Comparison of ENCODE assay signal across 6 fruit fly cellular contexts in the genomic region with DNA sequence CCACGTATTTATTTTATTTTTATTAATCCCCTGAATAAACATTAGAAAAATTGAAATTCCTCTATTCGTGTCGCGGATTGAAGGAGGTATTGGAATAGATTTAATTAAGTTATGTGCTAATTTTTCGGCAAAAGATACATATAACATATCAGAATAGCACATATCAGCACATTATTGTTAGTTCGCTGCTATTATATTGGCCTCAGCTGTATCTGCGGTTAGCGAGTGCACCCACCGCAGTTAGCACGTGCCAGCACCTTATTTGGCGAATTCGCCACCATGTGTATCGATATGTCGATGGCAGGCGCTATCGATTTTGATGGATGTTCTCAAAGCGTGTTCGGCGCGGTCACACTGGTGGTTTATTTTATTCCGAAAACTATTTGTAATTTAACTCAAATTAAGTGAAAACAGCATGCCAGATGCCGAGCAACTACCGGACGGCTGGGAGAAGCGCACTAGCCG.
TF ChIP-seq lines count a peak whose summit lies in the region.

Gene dod, plus strand, starts transcription at position 323 of the 465 bp plus-strand sequence.

- TF ChIP-seq CTCF in S2 (optimal IDR thresholded peaks at IDR 0.05; lab: Kevin White, UChicago): peak; percentile 46 to 61
- TF ChIP-seq CTCF in whole organism, embryonic (GFP tag; optimal IDR thresholded peaks at IDR 0.05; lab: Kevin White, UChicago): peak; percentile 60

TF ChIP-seq in whole organism, adult, 20 proteins besides CTCF, POLR2A, EP300 and RAD21 (continues in another document):
- TF ChIP-seq CG7101 (tag; optimal IDR thresholded peaks at IDR 0.05; lab: Kevin White, UChicago) (peak; percentile 56), CG7045 (GFP tag; optimal IDR thresholded peaks at IDR 0.05; lab: Kevin White, UChicago) (peak; percentile 4), CG14711 (tag; optimal IDR thresholded peaks at IDR 0.05; lab: Kevin White, UChicago) (peak; percentile 41), CG33017 (tag; optimal IDR thresholded peaks at IDR 0.05; lab: Kevin White, UChicago) (peak; percentile 1), cic (GFP tag; optimal IDR thresholded peaks at IDR 0.05; lab: Kevin White, UChicago) (no peak), bab1 (GFP tag; optimal IDR thresholded peaks at IDR 0.05; lab: Kevin White, UChicago) (peak; percentile 77), Crg-1 (GFP tag; optimal IDR thresholded peaks at IDR 0.05; lab: Kevin White, UChicago) (no peak), ovo (GFP tag; optimal IDR thresholded peaks at IDR 0.05; lab: Kevin White, UChicago) (no peak), Mnt (GFP tag; optimal IDR thresholded peaks at IDR 0.05; lab: Kevin White, UChicago) (peak; percentile 94), tj (GFP tag; optimal IDR thresholded peaks at IDR 0.05; lab: Kevin White, UChicago) (peak; percentile 45), pad (GFP tag; optimal IDR thresholded peaks at IDR 0.05; lab: Kevin White, UChicago) (peak; percentile 35), CG12768 (GFP tag; optimal IDR thresholded peaks at IDR 0.05; lab: Kevin White, UChicago) (no peak), CG11617 (GFP tag; optimal IDR thresholded peaks at IDR 0.05; lab: Kevin White, UChicago) (peak; percentile 40), Hr96 (GFP tag; optimal IDR thresholded peaks at IDR 0.05; lab: Kevin White, UChicago) (no peak), cnc (optimal IDR thresholded peaks at IDR 0.05; lab: Kevin White, UChicago) (no peak), Clk (GFP tag; optimal IDR thresholded peaks at IDR 0.05; lab: Kevin White, UChicago) (no peak), CG5204 (GFP tag; optimal IDR thresholded peaks at IDR 0.05; lab: Kevin White, UChicago) (no peak)

TF ChIP-seq in whole organism, embryonic, 481 proteins besides CTCF, POLR2A, EP300 and RAD21 (continues in another document):
- TF ChIP-seq D19B (GFP tag; optimal IDR thresholded peaks at IDR 0.05; lab: Kevin White, UChicago) (no peak), Sox102F (GFP tag; optimal IDR thresholded peaks at IDR 0.05; lab: Kevin White, UChicago) (no peak), bbx (GFP tag; IDR thresholded peaks at IDR 0.05; lab: Robert Waterston, UW; ENCODE audit: partially characterized antibody) (peak; percentile 83), Six4 (GFP tag; optimal IDR thresholded peaks at IDR 0.05; lab: Kevin White, UChicago) (no peak), CG13894 (tag; optimal IDR thresholded peaks at IDR 0.05; lab: Kevin White, UChicago) (peak; percentile 67), CG6854 (GFP tag; optimal IDR thresholded peaks at IDR 0.05; lab: Kevin White, UChicago) (peak; percentile 33), ssp (GFP tag; IDR thresholded peaks at IDR 0.05; lab: Robert Waterston, UW) (no peak), CG3847 (GFP tag; IDR thresholded peaks at IDR 0.05; lab: Robert Waterston, UW) (peak; percentile 72), Nf-YC (tag; optimal IDR thresholded peaks at IDR 0.05; lab: Kevin White, UChicago) (peak; percentile 38), wor (GFP tag; IDR thresholded peaks at IDR 0.05; lab: Robert Waterston, UW) (no peak), ash1 (GFP tag; optimal IDR thresholded peaks at IDR 0.05; lab: Kevin White, UChicago) (no peak), CG4360 (GFP tag; IDR thresholded peaks at IDR 0.05; lab: Robert Waterston, UW) (no peak), croc (GFP tag; conservative IDR thresholded peaks at IDR 0.05; lab: Robert Waterston, UW) (no peak; the same call in 2 of the 3 replicates), ERR (GFP tag; optimal IDR thresholded peaks at IDR 0.05; lab: Kevin White, UChicago) (peak; percentile 5), her (GFP tag; optimal IDR thresholded peaks at IDR 0.05; lab: Kevin White, UChicago) (peak; percentile 43), ro (GFP tag; IDR thresholded peaks at IDR 0.05; lab: Robert Waterston, UW) (no peak), MBD-R2 (GFP tag; IDR thresholded peaks at IDR 0.05; lab: Robert Waterston, UW) (peak; percentile 98)

TF ChIP-seq in whole organism, prepupa, 60 proteins besides CTCF, POLR2A, EP300 and RAD21 (continues in another document):
- no peak for TF ChIP-seq CG16779 (tag; optimal IDR thresholded peaks at IDR 0.05; lab: Kevin White, UChicago)
- TF ChIP-seq CG6163 (GFP tag; IDR thresholded peaks at IDR 0.05; lab: Robert Waterston, UW): peak; percentile 50; the same call in 1 of the 3 replicates
- no peak for TF ChIP-seq salr (GFP tag; optimal IDR thresholded peaks at IDR 0.05; lab: Kevin White, UChicago)
- TF ChIP-seq fd85E (GFP tag; optimal IDR thresholded peaks at IDR 0.05; lab: Kevin White, UChicago): no peak
- TF ChIP-seq CG6854 (GFP tag; optimal IDR thresholded peaks at IDR 0.05; lab: Kevin White, UChicago): no peak
- TF ChIP-seq Lpt (GFP tag; optimal IDR thresholded peaks at IDR 0.05; lab: Kevin White, UChicago): peak; percentile 7
- TF ChIP-seq Blimp-1 (GFP tag; optimal IDR thresholded peaks at IDR 0.05; lab: Kevin White, UChicago): no peak
- peak; percentile 74; the same call in 2 of the 3 replicates for TF ChIP-seq eg (GFP tag; IDR thresholded peaks at IDR 0.05; lab: Robert Waterston, UW)
- TF ChIP-seq Smox (GFP tag; optimal IDR thresholded peaks at IDR 0.05; lab: Kevin White, UChicago): peak; percentile 53
- no peak for TF ChIP-seq Sox102F (GFP tag; optimal IDR thresholded peaks at IDR 0.05; lab: Kevin White, UChicago)
- TF ChIP-seq svp (GFP tag; lab: Kevin White, UChicago): no peak
- TF ChIP-seq acj6 (GFP tag; optimal IDR thresholded peaks at IDR 0.05; lab: Kevin White, UChicago): peak; percentile 47
- peak; percentile 64; the same call in 2 of the 3 replicates for TF ChIP-seq CG8119 (GFP tag; IDR thresholded peaks at IDR 0.05; lab: Robert Waterston, UW)
- peak; percentile 6 for TF ChIP-seq dac (GFP tag; optimal IDR thresholded peaks at IDR 0.05; lab: Kevin White, UChicago)
- TF ChIP-seq lz (GFP tag; optimal IDR thresholded peaks at IDR 0.05; lab: Kevin White, UChicago): peak; percentile 53
- peak; percentile 85 for TF ChIP-seq Eip78C (GFP tag; lab: Kevin White, UChicago)
- TF ChIP-seq fkh (GFP tag; optimal IDR thresholded peaks at IDR 0.05; lab: Kevin White, UChicago): no peak
- no peak for TF ChIP-seq spab (GFP tag; optimal IDR thresholded peaks at IDR 0.05; lab: Kevin White, UChicago)
- peak; percentile 55 for TF ChIP-seq CG15336 (GFP tag; IDR thresholded peaks at IDR 0.05; lab: Robert Waterston, UW)

TF ChIP-seq in whole organism, pupa, 21 proteins besides CTCF, POLR2A, EP300 and RAD21 (continues in another document):
- TF ChIP-seq CG4496 (GFP tag; IDR thresholded peaks at IDR 0.05; lab: Robert Waterston, UW) (peak; percentile 71), CG15710 (tag; optimal IDR thresholded peaks at IDR 0.05; lab: Kevin White, UChicago) (peak; percentile 36), gl (tag; optimal IDR thresholded peaks at IDR 0.05; lab: Kevin White, UChicago) (no peak), rn (GFP tag; IDR thresholded peaks at IDR 0.05; lab: Robert Waterston, UW) (no peak), Ets98B (GFP tag; IDR thresholded peaks at IDR 0.05; lab: Robert Waterston, UW) (peak; percentile 63; the same call in 1 of the 2 replicates), D1 (tag; optimal IDR thresholded peaks at IDR 0.05; lab: Kevin White, UChicago) (no peak), CG14655 (GFP tag; optimal IDR thresholded peaks at IDR 0.05; lab: Kevin White, UChicago) (no peak), Pif1A (GFP tag; optimal IDR thresholded peaks at IDR 0.05; lab: Kevin White, UChicago) (no peak), CG8301 (tag; optimal IDR thresholded peaks at IDR 0.05; lab: Kevin White, UChicago) (peak; percentile 47), EcR (GFP tag; optimal IDR thresholded peaks at IDR 0.05; lab: Kevin White, UChicago) (no peak), CG34367 (tag; optimal IDR thresholded peaks at IDR 0.05; lab: Kevin White, UChicago) (peak; percentile 36), fd96Ca (GFP tag; IDR thresholded peaks at IDR 0.05; lab: Robert Waterston, UW) (0 out of 3 replicates have a peak, but pooled peaks have one; percentile 8), CG32121 (GFP tag; IDR thresholded peaks at IDR 0.05; lab: Robert Waterston, UW) (no peak), CG10348 (GFP tag; IDR thresholded peaks at IDR 0.05; lab: Robert Waterston, UW) (no peak), CG9948 (tag; optimal IDR thresholded peaks at IDR 0.05; lab: Kevin White, UChicago) (peak; percentile 40), Snoo (tag; optimal IDR thresholded peaks at IDR 0.05; lab: Kevin White, UChicago) (peak; percentile 36), CG8159 (tag; optimal IDR thresholded peaks at IDR 0.05; lab: Kevin White, UChicago) (peak; percentile 39), CG13204 (GFP tag; optimal IDR thresholded peaks at IDR 0.05; lab: Kevin White, UChicago) (no peak), CG17806 (tag; optimal IDR thresholded peaks at IDR 0.05; lab: Kevin White, UChicago) (peak; percentile 51)

TF ChIP-seq in whole organism, wandering third instar larva, 38 proteins besides CTCF, POLR2A, EP300 and RAD21:
- TF ChIP-seq OdsH (GFP tag; optimal IDR thresholded peaks at IDR 0.05; lab: Kevin White, UChicago) (peak; percentile 35), tai (GFP tag; optimal IDR thresholded peaks at IDR 0.05; lab: Kevin White, UChicago) (no peak), psq (GFP tag; optimal IDR thresholded peaks at IDR 0.05; lab: Kevin White, UChicago) (no peak), Jra (GFP tag; optimal IDR thresholded peaks at IDR 0.05; lab: Kevin White, UChicago) (no peak), ey (GFP tag; optimal IDR thresholded peaks at IDR 0.05; lab: Kevin White, UChicago) (peak; percentile 43), woc (GFP tag; optimal IDR thresholded peaks at IDR 0.05; lab: Kevin White, UChicago) (peak; percentile 65), CG9705 (GFP tag; optimal IDR thresholded peaks at IDR 0.05; lab: Kevin White, UChicago) (peak; percentile 5), Sp1 (GFP tag; optimal IDR thresholded peaks at IDR 0.05; lab: Kevin White, UChicago) (peak; percentile 60), jim (GFP tag; optimal IDR thresholded peaks at IDR 0.05; lab: Kevin White, UChicago) (no peak), Myc (optimal IDR thresholded peaks at IDR 0.05; lab: Kevin White, UChicago) (peak; percentile 47), Dfd (GFP tag; optimal IDR thresholded peaks at IDR 0.05; lab: Kevin White, UChicago) (no peak), br (GFP tag; optimal IDR thresholded peaks at IDR 0.05; lab: Kevin White, UChicago) (no peak), HLH106 (tag; optimal IDR thresholded peaks at IDR 0.05; lab: Kevin White, UChicago) (peak; percentile 41), GATAd (GFP tag; optimal IDR thresholded peaks at IDR 0.05; lab: Kevin White, UChicago) (no peak), sv (GFP tag; optimal IDR thresholded peaks at IDR 0.05; lab: Kevin White, UChicago) (peak; percentile 24), lola (GFP tag; optimal IDR thresholded peaks at IDR 0.05; lab: Kevin White, UChicago) (no peak), sage (GFP tag; optimal IDR thresholded peaks at IDR 0.05; lab: Kevin White, UChicago) (no peak), dmrt93B (GFP tag; optimal IDR thresholded peaks at IDR 0.05; lab: Kevin White, UChicago) (no peak), Rel (GFP tag; optimal IDR thresholded peaks at IDR 0.05; lab: Kevin White, UChicago) (no peak), Rel (tag; optimal IDR thresholded peaks at IDR 0.05; lab: Kevin White, UChicago) (peak; percentile 28), h (GFP tag; optimal IDR thresholded peaks at IDR 0.05; lab: Kevin White, UChicago) (no peak), Hr83 (GFP tag; optimal IDR thresholded peaks at IDR 0.05; lab: Kevin White, UChicago; ENCODE audit: poor library complexity, severe bottlenecking) (no peak)
